Worm (Caenorhabditis elegans) whole organism, L4 larva: Measurements from ENCODE around the gene C16C4.18.

Experiments
- D1046.2 ChIP-seq: fragments of 200-800 bp; sonication (Bioruptor generic); IDR thresholded peaks from 2 replicates; pipeline ENCODE4 v1.3.6; 2022; ENCODE audit warnings: missing genetic modification characterization, missing compliant biosample characterization
- F26F4.8 ChIP-seq: fragments of 200-800 bp; sonication (Bioruptor generic); conservative IDR thresholded peaks from 2 replicates; pipeline ENCODE4 v1.3.6; 2022; ENCODE audit warnings: missing genetic modification characterization, missing compliant biosample characterization
- F37D6.2 ChIP-seq: sonication (generic microtip); optimal IDR thresholded peaks from 2 replicates; lab custom pipeline; 2016; ENCODE audit warnings: mild to moderate bottlenecking, missing genetic modification characterization, missing compliant biosample characterization
- R02D3.7 ChIP-seq: fragments of 150-350 bp; sonication (generic microtip); optimal IDR thresholded peaks from 3 replicates; lab custom pipeline; 2014; ENCODE audit warnings: missing biosample characterization, missing genetic modification characterization
- T20F7.1 ChIP-seq: fragments of 200-800 bp; sonication (Bioruptor generic); optimal IDR thresholded peaks from 2 replicates; lab custom pipeline; 2018; ENCODE audit warnings: mild to moderate bottlenecking, missing genetic modification characterization, missing compliant biosample characterization
- T26A8.4 ChIP-seq: fragments of 200-800 bp; sonication (Bioruptor generic); IDR thresholded peaks from 2 replicates; pipeline ENCODE4 v1.3.6; 2022; ENCODE audit warnings: missing genetic modification characterization, missing compliant biosample characterization
- Y75B8A.6 ChIP-seq: fragments of 200-800 bp; sonication (Bioruptor generic); IDR thresholded peaks from 2 replicates; pipeline ENCODE4 v1.3.6; 2022; ENCODE audit warnings: missing genetic modification reagents, missing genetic modification characterization, missing compliant biosample characterization
- arid-1 ChIP-seq: fragments of 200-800 bp; sonication (Bioruptor generic); conservative IDR thresholded peaks from 2 replicates; pipeline ENCODE4 v1.3.6; 2022; ENCODE audit warnings: missing genetic modification reagents, missing genetic modification characterization, missing compliant biosample characterization
- ceh-62 ChIP-seq: sonication (generic microtip); optimal IDR thresholded peaks from 2 replicates; lab custom pipeline; 2017; ENCODE audit warnings: missing biosample characterization, missing genetic modification characterization
- ces-1 ChIP-seq: fragments of 150-350 bp; sonication (generic microtip); optimal IDR thresholded peaks from 4 replicates; lab custom pipeline; 2014; ENCODE audit warnings: missing biosample characterization, missing genetic modification reagents, missing genetic modification characterization
- cey-2 ChIP-seq: sonication (generic microtip); optimal IDR thresholded peaks from 3 replicates; lab custom pipeline; 2017; ENCODE audit warnings: missing genetic modification characterization, mild to moderate bottlenecking, missing compliant biosample characterization, antibody characterized with exemption, borderline replicate concordance; ENCODE audit not compliant: insufficient read depth
- ctbp-1 ChIP-seq: fragments of 200-800 bp; sonication (Bioruptor generic); IDR thresholded peaks from 2 replicates; pipeline ENCODE4 v1.3.6; 2022; ENCODE audit warnings: missing genetic modification reagents, missing genetic modification characterization, missing compliant biosample characterization
- daf-16 ChIP-seq, 3 experiments: sonication (generic microtip); optimal IDR thresholded peaks; 2 replicates each; lab custom pipeline; 2016 to 2017; ENCODE audit warnings: missing genetic modification characterization in 3 of 3, missing genetic modification reagents in 3 of 3, mild to moderate bottlenecking in 2 of 3, missing compliant biosample characterization in 2 of 3, missing biosample characterization in 1 of 3, moderate library complexity in 1 of 3
- dmd-6 ChIP-seq: fragments of 200-800 bp; sonication (Bioruptor generic); IDR thresholded peaks from 2 replicates; pipeline ENCODE4 v1.3.6; 2022; ENCODE audit warnings: missing genetic modification reagents, missing genetic modification characterization, missing compliant biosample characterization
- duxl-1 ChIP-seq: sonication (generic microtip); optimal IDR thresholded peaks from 2 replicates; lab custom pipeline; 2016; ENCODE audit warnings: mild to moderate bottlenecking, missing genetic modification characterization, moderate library complexity, missing compliant biosample characterization; ENCODE audit not compliant: poor library complexity
- egl-43 ChIP-seq: fragments of 200-800 bp; sonication (Bioruptor generic); IDR thresholded peaks from 2 replicates; pipeline ENCODE4 v1.3.6; 2022; ENCODE audit warnings: missing genetic modification reagents, missing genetic modification characterization, missing compliant biosample characterization
- gei-8 ChIP-seq: fragments of 200-800 bp; sonication (Bioruptor generic); optimal IDR thresholded peaks from 2 replicates; lab custom pipeline; 2018; ENCODE audit warnings: mild to moderate bottlenecking, missing genetic modification characterization, missing compliant biosample characterization
- hlh-30 ChIP-seq: sonication (generic microtip); optimal IDR thresholded peaks from 2 replicates; lab custom pipeline; 2017; ENCODE audit warnings: antibody characterized with exemption, mild to moderate bottlenecking, missing genetic modification characterization, missing compliant biosample characterization; ENCODE audit not compliant: insufficient read depth
- hmg-1.1 ChIP-seq: fragments of 200-800 bp; sonication (Bioruptor generic); IDR thresholded peaks from 2 replicates; pipeline ENCODE4 v1.3.6; 2022; ENCODE audit warnings: missing genetic modification reagents, missing genetic modification characterization, missing compliant biosample characterization
- lim-7 ChIP-seq: fragments of 200-800 bp; sonication (Bioruptor generic); IDR thresholded peaks from 2 replicates; pipeline ENCODE4 v1.3.6; 2022; ENCODE audit warnings: missing genetic modification characterization, missing compliant biosample characterization
- lin-39 ChIP-seq: fragments of 150-350 bp; optimal IDR thresholded peaks from 2 replicates; lab custom pipeline; 2014; ENCODE audit warnings: missing biosample characterization, missing genetic modification reagents, missing genetic modification characterization
- lsy-2 ChIP-seq, 2 experiments: fragments of 150-350 bp in 1 of 2; sonication (generic microtip) in 1 of 2; optimal IDR thresholded peaks; 2 replicates each; lab custom pipeline; 2014 to 2017; ENCODE audit warnings: missing biosample characterization in 2 of 2, missing genetic modification characterization in 2 of 2
- madf-5 ChIP-seq, 2 experiments: fragments of 200-800 bp; sonication (Bioruptor generic); IDR thresholded peaks; 2 replicates each; pipeline ENCODE4 v1.3.6; 2022; ENCODE audit warnings: missing compliant biosample characterization in 2 of 2, missing genetic modification characterization in 2 of 2
- madf-9 ChIP-seq: fragments of 200-800 bp; sonication (Bioruptor generic); conservative IDR thresholded peaks from 2 replicates; pipeline ENCODE4 v1.3.6; 2022; ENCODE audit warnings: missing genetic modification reagents, missing genetic modification characterization, missing compliant biosample characterization
- mdl-1 ChIP-seq, 2 experiments: fragments of 150-350 bp in 1 of 2; sonication (generic microtip) in 1 of 2; optimal IDR thresholded peaks; 2 replicates each; lab custom pipeline; 2014 to 2017; ENCODE audit warnings: missing biosample characterization in 2 of 2, missing genetic modification characterization in 2 of 2
- mep-1 ChIP-seq: fragments of 150-350 bp; sonication (generic microtip); optimal IDR thresholded peaks from 3 replicates; lab custom pipeline; 2014; ENCODE audit warnings: missing biosample characterization, missing genetic modification characterization
- mxl-3 ChIP-seq: fragments of 200-800 bp; sonication (Bioruptor generic); optimal IDR thresholded peaks from 2 replicates; lab custom pipeline; 2018; ENCODE audit warnings: mild to moderate bottlenecking, missing genetic modification characterization, missing compliant biosample characterization
- nhr-10 ChIP-seq: fragments of 150-350 bp; optimal IDR thresholded peaks from 2 replicates; lab custom pipeline; 2014; ENCODE audit warnings: missing biosample characterization, missing genetic modification characterization
- nhr-111 ChIP-seq: fragments of 200-800 bp; sonication (Bioruptor generic); optimal IDR thresholded peaks from 2 replicates; lab custom pipeline; 2018; ENCODE audit warnings: mild to moderate bottlenecking, missing genetic modification characterization, missing compliant biosample characterization
- nhr-28 ChIP-seq: fragments of 150-350 bp; optimal IDR thresholded peaks from 2 replicates; lab custom pipeline; 2014; ENCODE audit warnings: missing biosample characterization, missing genetic modification characterization
- nhr-42 ChIP-seq: fragments of 200-800 bp; sonication (Bioruptor generic); IDR thresholded peaks from 2 replicates; pipeline ENCODE4 v1.3.6; 2022; ENCODE audit warnings: missing genetic modification characterization, missing compliant biosample characterization
- nhr-48 ChIP-seq: sonication (generic microtip); optimal IDR thresholded peaks from 2 replicates; lab custom pipeline; 2016; ENCODE audit warnings: mild to moderate bottlenecking, missing genetic modification characterization, missing compliant biosample characterization
- nhr-6 ChIP-seq: fragments of 150-350 bp; optimal IDR thresholded peaks from 2 replicates; lab custom pipeline; 2014; ENCODE audit warnings: missing biosample characterization, missing genetic modification characterization
- nhr-76 ChIP-seq: fragments of 150-350 bp; optimal IDR thresholded peaks from 2 replicates; lab custom pipeline; 2014; ENCODE audit warnings: missing biosample characterization, missing genetic modification characterization
- nhr-77 ChIP-seq: fragments of 150-350 bp; optimal IDR thresholded peaks from 2 replicates; lab custom pipeline; 2014; ENCODE audit warnings: missing biosample characterization, missing genetic modification characterization
- php-3 ChIP-seq: fragments of 200-800 bp; sonication (Bioruptor generic); IDR thresholded peaks from 2 replicates; pipeline ENCODE4 v1.3.6; 2022; ENCODE audit warnings: missing genetic modification reagents, missing genetic modification characterization, missing compliant biosample characterization
- pqm-1 ChIP-seq: sonication (generic microtip); optimal IDR thresholded peaks from 2 replicates; lab custom pipeline; 2017; ENCODE audit warnings: missing biosample characterization, missing genetic modification characterization
- unc-130 ChIP-seq: sonication (generic microtip); optimal IDR thresholded peaks from 2 replicates; lab custom pipeline; 2016; ENCODE audit warnings: missing genetic modification reagents, missing genetic modification characterization, missing compliant biosample characterization
- unc-39 ChIP-seq: sonication (generic microtip); optimal IDR thresholded peaks from 2 replicates; lab custom pipeline; 2017; ENCODE audit warnings: missing biosample characterization, missing genetic modification characterization
- unc-62 ChIP-seq, 3 experiments: fragments of 150-350 bp in 1 of 3; sonication (generic microtip); optimal IDR thresholded peaks in 2 of 3; peaks in 1 of 3; 1 replicate in 1 of 3; 2 replicates in 2 of 3; lab custom pipeline; 2014 to 2017; ENCODE audit warnings: missing biosample characterization in 3 of 3, missing genetic modification characterization in 3 of 3, missing genetic modification reagents in 3 of 3, missing genotype in 1 of 3
- vab-7 ChIP-seq: fragments of 200-800 bp; sonication (Bioruptor generic); IDR thresholded peaks from 2 replicates; pipeline ENCODE4 v1.3.6; 2022; ENCODE audit warnings: missing genetic modification reagents, missing genetic modification characterization, missing compliant biosample characterization
- zag-1 ChIP-seq: fragments of 150-350 bp; optimal IDR thresholded peaks from 2 replicates; lab custom pipeline; 2014; ENCODE audit warnings: missing biosample characterization, missing genetic modification characterization
- zfp-2 ChIP-seq: sonication (generic microtip); optimal IDR thresholded peaks from 2 replicates; lab custom pipeline; 2016; ENCODE audit warnings: mild to moderate bottlenecking, missing genetic modification characterization, missing compliant biosample characterization
- zip-2 ChIP-seq: fragments of 150-350 bp; optimal IDR thresholded peaks from 2 replicates; lab custom pipeline; 2014; ENCODE audit warnings: missing biosample characterization, missing genetic modification characterization
- ztf-11 ChIP-seq: fragments of 150-350 bp; optimal IDR thresholded peaks from 2 replicates; lab custom pipeline; 2014; ENCODE audit warnings: missing biosample characterization, missing genetic modification characterization

The C16C4.18 gene

ce11 chrII:1848109-1848508 lies 13.0 kb downstream of the C16C4.18 start, which contains the start of gene fbxb-97:
TSS of gene fbxb-97 (minus strand) at chrII:1848161.
- 0 out of 2 replicates have a peak, but pooled peaks have one; percentile 51 for TF ChIP-seq egl-43 (GFP tag; lab: Robert Waterston, UW)
- no peak for TF ChIP-seq lin-39 (tag; lab: Kevin White, UChicago)
- TF ChIP-seq unc-62 (GFP tag; optimal IDR thresholded peaks at IDR 0.05 in 1 of 2; lab: Kevin White, UChicago), result peak in 1 of 2 experiments; percentile 10
- no peak for TF ChIP-seq unc-62 (tag; optimal IDR thresholded peaks at IDR 0.05; lab: Kevin White, UChicago)
- TF ChIP-seq duxl-1, result peak; percentile 91
- TF ChIP-seq zip-2 (tag; lab: Kevin White, UChicago), result no peak
- no peak for TF ChIP-seq vab-7 (GFP tag; lab: Robert Waterston, UW)
- TF ChIP-seq unc-39 (tag; lab: Kevin White, UChicago), result no peak

- no peak for TF ChIP-seq madf-5 (GFP tag; IDR thresholded peaks at IDR 0.05; lab: Robert Waterston, UW)
- no peak for TF ChIP-seq cey-2 (tag; lab: Kevin White, UChicago)
- no peak for TF ChIP-seq F26F4.8 (GFP tag; lab: Robert Waterston, UW)
- TF ChIP-seq ceh-62 (tag; lab: Kevin White, UChicago), result no peak
- no peak for TF ChIP-seq Y75B8A.6
- TF ChIP-seq ctbp-1, result no peak
- TF ChIP-seq nhr-10 (tag; lab: Kevin White, UChicago), result no peak
- TF ChIP-seq unc-62 (GFP tag; optimal IDR thresholded peaks at IDR 0.05 in 1 of 2; lab: Kevin White, UChicago), result no peak
- TF ChIP-seq unc-62 (tag; optimal IDR thresholded peaks at IDR 0.05; lab: Kevin White, UChicago), result no peak
- no peak for TF ChIP-seq lsy-2 (tag; optimal IDR thresholded peaks at IDR 0.05; lab: Kevin White, UChicago)
- TF ChIP-seq mep-1 (tag; lab: Kevin White, UChicago), result no peak
- TF ChIP-seq zfp-2 (tag; lab: Kevin White, UChicago), result no peak
- no peak for TF ChIP-seq zip-2 (tag; lab: Kevin White, UChicago)
- no peak for TF ChIP-seq hmg-1.1
- TF ChIP-seq unc-39 (tag; lab: Kevin White, UChicago), result no peak
- TF ChIP-seq T20F7.1 (GFP tag; lab: Kevin White, UChicago), result no peak
- TF ChIP-seq ces-1 (GFP tag; lab: Kevin White, UChicago), result no peak
- TF ChIP-seq nhr-48 (tag; lab: Kevin White, UChicago), result no peak
Observed at ce11 chrII:1844552-1844951, 16.6 kb downstream of the C16C4.18 start.

- TF ChIP-seq zag-1 (tag; lab: Kevin White, UChicago) (no peak), cey-2 (tag; lab: Kevin White, UChicago) (no peak), nhr-6 (tag; lab: Kevin White, UChicago) (no peak), F37D6.2 (no peak), R02D3.7 (tag; lab: Kevin White, UChicago) (no peak), D1046.2 (GFP tag; lab: Robert Waterston, UW) (no peak), T26A8.4 (GFP tag; lab: Robert Waterston, UW) (no peak), nhr-10 (tag; lab: Kevin White, UChicago) (no peak), pqm-1 (tag; lab: Kevin White, UChicago) (peak; percentile 87), daf-16 (GFP tag; optimal IDR thresholded peaks at IDR 0.05; lab: Kevin White, UChicago) (no peak), daf-16 (tag; optimal IDR thresholded peaks at IDR 0.05; lab: Kevin White, UChicago) (peak; percentile 96), lsy-2 (tag; optimal IDR thresholded peaks at IDR 0.05; lab: Kevin White, UChicago) (no peak), gei-8 (GFP tag; lab: Kevin White, UChicago) (no peak), nhr-111 (GFP tag; lab: Kevin White, UChicago) (no peak), ceh-62 (tag; lab: Kevin White, UChicago) (no peak), madf-5 (GFP tag; IDR thresholded peaks at IDR 0.05; lab: Robert Waterston, UW) (no peak), php-3 (GFP tag; lab: Robert Waterston, UW) (0 out of 2 replicates have a peak, but pooled peaks have one; percentile 29), mdl-1 (tag; optimal IDR thresholded peaks at IDR 0.05; lab: Kevin White, UChicago) (no peak), duxl-1 (peak; percentile 49), dmd-6 (GFP tag; lab: Robert Waterston, UW) (peak; percentile 64), lin-39 (tag; lab: Kevin White, UChicago) (no peak), mxl-3 (GFP tag; lab: Kevin White, UChicago) (no peak), nhr-42 (GFP tag; lab: Robert Waterston, UW) (no peak), nhr-28 (tag; lab: Kevin White, UChicago) (peak; percentile 82), hlh-30 (tag; lab: Kevin White, UChicago) (peak; percentile 33), ztf-11 (no peak), arid-1 (GFP tag; lab: Robert Waterston, UW) (no peak), unc-130 (no peak), lim-7 (no peak), nhr-76 (tag; lab: Kevin White, UChicago) (no peak), zfp-2 (tag; lab: Kevin White, UChicago) (no peak), nhr-77 (tag; lab: Kevin White, UChicago) (no peak), madf-9 (GFP tag; lab: Robert Waterston, UW) (no peak)
Observed at ce11 chrII:1842894-1843293, 18.2 kb downstream of the C16C4.18 start, which contains the start of the genes C52E2.5 and C52E2.4. TSS of gene C52E2.5 (minus strand) at chrII:1842936. TSS of gene C52E2.4 (plus strand) at chrII:1843145.
